Fruit fly (Drosophila melanogaster) whole organism, embryonic: ENCODE measurements around the gene Art4.

Experiments used
- B-H1 ChIP-seq: fragments of 200-800 bp; sonication (Bioruptor generic); IDR thresholded peaks from 3 replicates; pipeline ENCODE4 v1.3.6; 2022; ENCODE audit warnings: missing biosample characterization, missing genetic modification characterization
- Bteb2 ChIP-seq: fragments of 200-800 bp; sonication (Bioruptor generic); optimal IDR thresholded peaks from 2 replicates; lab custom pipeline; 2016; ENCODE audit warnings: missing biosample characterization, missing genetic modification characterization
- CG11085 ChIP-seq: fragments of 200-800 bp; sonication (Bioruptor generic); IDR thresholded peaks from 2 replicates; pipeline ENCODE4 v1.3.6; 2022; ENCODE audit warnings: missing biosample characterization, missing genetic modification characterization
- CG11695 ChIP-seq: fragments of 200-800 bp; sonication (Bioruptor generic); IDR thresholded peaks from 3 replicates; pipeline ENCODE4 v1.3.6; 2022; ENCODE audit warnings: missing biosample characterization, missing genetic modification characterization
- CG12236 ChIP-seq: fragments of 200-800 bp; sonication (Bioruptor generic); optimal IDR thresholded peaks from 2 replicates; lab custom pipeline; 2016; ENCODE audit warnings: missing biosample characterization, missing genetic modification characterization
- CG15011 ChIP-seq: fragments of 200-800 bp; sonication (Bioruptor generic); optimal IDR thresholded peaks from 3 replicates; lab custom pipeline; 2018; ENCODE audit warnings: missing biosample characterization, mild to moderate bottlenecking, missing genetic modification characterization
- CG15479 ChIP-seq: fragments of 200-800 bp; sonication (Bioruptor generic); optimal IDR thresholded peaks from 3 replicates; lab custom pipeline; 2019; ENCODE audit warnings: missing biosample characterization, mild to moderate bottlenecking, missing genetic modification characterization, moderate library complexity
- CG15696 ChIP-seq: fragments of 200-800 bp; sonication (Bioruptor generic); optimal IDR thresholded peaks from 2 replicates; lab custom pipeline; 2019; ENCODE audit warnings: missing biosample characterization, mild to moderate bottlenecking, missing genetic modification characterization, moderate library complexity
- CG1792 ChIP-seq: fragments of 200-800 bp; sonication (Bioruptor generic); optimal IDR thresholded peaks from 2 replicates; lab custom pipeline; 2016; ENCODE audit warnings: missing biosample characterization, missing genetic modification characterization
- CG18262 ChIP-seq: fragments of 200-800 bp; optimal IDR thresholded peaks from 3 replicates; lab custom pipeline; 2019; ENCODE audit warnings: missing biosample characterization, mild to moderate bottlenecking, missing genetic modification characterization, moderate library complexity
- CG2712 ChIP-seq: fragments of 200-800 bp; optimal IDR thresholded peaks from 3 replicates; lab custom pipeline; 2019; ENCODE audit warnings: missing biosample characterization, mild to moderate bottlenecking, missing genetic modification characterization, moderate library complexity
- CG30020 ChIP-seq: fragments of 200-800 bp; optimal IDR thresholded peaks from 2 replicates; lab custom pipeline; 2019; ENCODE audit warnings: missing biosample characterization, mild to moderate bottlenecking, missing genetic modification characterization, moderate library complexity
- CG32532 ChIP-seq: fragments of 200-800 bp; sonication (Bioruptor generic); IDR thresholded peaks from 2 replicates; pipeline ENCODE4 v1.3.6; 2022; ENCODE audit warnings: missing biosample characterization, missing genetic modification characterization
- CG32767 ChIP-seq: fragments of 200-800 bp; sonication (Bioruptor generic); IDR thresholded peaks from 2 replicates; pipeline ENCODE4 v1.3.6; 2022; ENCODE audit warnings: missing biosample characterization, missing genetic modification characterization
- CG3407 ChIP-seq: fragments of 200-800 bp; sonication (Bioruptor generic); optimal IDR thresholded peaks from 2 replicates; lab custom pipeline; 2018; ENCODE audit warnings: missing biosample characterization, mild to moderate bottlenecking, missing genetic modification characterization
- CG34224 ChIP-seq: fragments of 200-800 bp; sonication (Bioruptor generic); IDR thresholded peaks from 3 replicates; pipeline ENCODE4 v1.3.6; 2022; ENCODE audit warnings: missing biosample characterization, missing genetic modification characterization; ENCODE audit not compliant: partially characterized antibody
- CG4617 ChIP-seq: fragments of 200-800 bp; sonication (Bioruptor generic); optimal IDR thresholded peaks from 3 replicates; lab custom pipeline; 2016; ENCODE audit warnings: missing biosample characterization, missing genetic modification characterization, borderline replicate concordance
- CG6654 ChIP-seq: fragments of 200-800 bp; sonication (Bioruptor generic); optimal IDR thresholded peaks from 2 replicates; lab custom pipeline; 2017; ENCODE audit warnings: missing biosample characterization, mild to moderate bottlenecking, missing genetic modification characterization
- CG6689 ChIP-seq: fragments of 200-800 bp; sonication (Bioruptor generic); IDR thresholded peaks from 2 replicates; pipeline ENCODE4 v1.3.6; 2022; ENCODE audit warnings: missing biosample characterization, missing genetic modification characterization
- CG7271 ChIP-seq: fragments of 200-800 bp; sonication (Bioruptor generic); optimal IDR thresholded peaks from 2 replicates; lab custom pipeline; 2018; ENCODE audit warnings: missing biosample characterization, mild to moderate bottlenecking, missing genetic modification characterization, moderate library complexity
- Eip74EF ChIP-seq, 2 experiments: fragments of 200-800 bp in 1 of 2; fragments of >200 bp in 1 of 2; sonication (Bioruptor generic) in 1 of 2; optimal IDR thresholded peaks; 2 replicates each; lab custom pipeline; 2017 to 2019; ENCODE audit warnings: missing biosample characterization in 2 of 2, missing genetic modification characterization in 2 of 2, mild to moderate bottlenecking in 1 of 2, moderate library complexity in 1 of 2
- HLH3B ChIP-seq: fragments of 200-800 bp; sonication (Bioruptor generic); IDR thresholded peaks from 2 replicates; pipeline ENCODE4 v1.3.6; 2022; ENCODE audit warnings: missing biosample characterization, missing genetic modification characterization
- Kr ChIP-seq: fragments of 200-800 bp; sonication (Bioruptor generic); optimal IDR thresholded peaks from 2 replicates; lab custom pipeline; 2017; ENCODE audit warnings: missing biosample characterization, mild to moderate bottlenecking, missing genetic modification characterization
- Med ChIP-seq: fragments of 200-800 bp; sonication (Bioruptor generic); peaks from one replicate; lab custom pipeline; 2016; ENCODE audit warnings: missing biosample characterization, missing genetic modification characterization, mild to moderate bottlenecking, inconsistent platforms, moderate library complexity
- Neu2 ChIP-seq: fragments of 200-800 bp; sonication (Bioruptor generic); optimal IDR thresholded peaks from 3 replicates; lab custom pipeline; 2016; ENCODE audit warnings: missing biosample characterization, missing genetic modification characterization, borderline replicate concordance
- Poxn ChIP-seq: fragments of 200-800 bp; sonication (Bioruptor generic); IDR thresholded peaks from 2 replicates; pipeline ENCODE4 v1.3.6; 2022; ENCODE audit warnings: missing biosample characterization, missing genetic modification characterization
- YL-1 ChIP-seq: fragments of 200-800 bp; sonication (Bioruptor generic); optimal IDR thresholded peaks from 3 replicates; lab custom pipeline; 2017; ENCODE audit warnings: missing biosample characterization, mild to moderate bottlenecking, missing genetic modification characterization
- ara ChIP-seq: fragments of 200-800 bp; sonication (Bioruptor generic); IDR thresholded peaks from 2 replicates; pipeline ENCODE4 v1.3.6; 2022; ENCODE audit warnings: missing biosample characterization, missing genetic modification characterization
- bbx ChIP-seq: fragments of 200-800 bp; sonication (Bioruptor generic); IDR thresholded peaks from 2 replicates; pipeline ENCODE4 v1.3.6; 2022; ENCODE audit warnings: missing biosample characterization, missing genetic modification characterization; ENCODE audit not compliant: partially characterized antibody
- bigmax ChIP-seq: fragments of 200-800 bp; sonication (Bioruptor generic); optimal IDR thresholded peaks from 2 replicates; lab custom pipeline; 2018; ENCODE audit warnings: missing biosample characterization, mild to moderate bottlenecking, missing genetic modification characterization
- cg ChIP-seq: fragments of 200-800 bp; sonication (Bioruptor generic); optimal IDR thresholded peaks from 3 replicates; lab custom pipeline; 2019; ENCODE audit warnings: missing biosample characterization, mild to moderate bottlenecking, missing genetic modification characterization, moderate library complexity
- chif ChIP-seq, 2 experiments: fragments of 200-800 bp; sonication (Bioruptor generic); optimal IDR thresholded peaks; 3 replicates each; lab custom pipeline; 2016; ENCODE audit warnings: missing biosample characterization in 2 of 2, missing genetic modification characterization in 2 of 2
- chinmo ChIP-seq: fragments of 200-800 bp; sonication (Bioruptor generic); IDR thresholded peaks from 4 replicates; pipeline ENCODE4 v1.3.6; 2022; ENCODE audit warnings: missing biosample characterization, missing genetic modification characterization; ENCODE audit not compliant: partially characterized antibody
- corto ChIP-seq: fragments of 200-800 bp; sonication (Bioruptor generic); optimal IDR thresholded peaks from 2 replicates; lab custom pipeline; 2016; ENCODE audit warnings: missing biosample characterization, mild to moderate bottlenecking, missing genetic modification characterization, moderate library complexity
- disco-r ChIP-seq: fragments of 200-800 bp; sonication (Bioruptor generic); optimal IDR thresholded peaks from 2 replicates; lab custom pipeline; 2016; ENCODE audit warnings: missing biosample characterization, missing genetic modification characterization
- dm ChIP-seq: fragments of 200-800 bp; sonication (Bioruptor generic); optimal IDR thresholded peaks from 3 replicates; lab custom pipeline; 2016; ENCODE audit warnings: missing biosample characterization, missing genetic modification characterization
- fd96Cb ChIP-seq: fragments of 200-800 bp; sonication (Bioruptor generic); optimal IDR thresholded peaks from 2 replicates; lab custom pipeline; 2018; ENCODE audit warnings: missing biosample characterization, mild to moderate bottlenecking, missing genetic modification characterization, moderate library complexity
- grn ChIP-seq: fragments of 200-800 bp; sonication (Bioruptor generic); optimal IDR thresholded peaks from 3 replicates; lab custom pipeline; 2017; ENCODE audit warnings: missing biosample characterization, missing genetic modification characterization
- insv ChIP-seq, 2 experiments: fragments of 200-800 bp; sonication (Bioruptor generic); optimal IDR thresholded peaks; 3 replicates each; lab custom pipeline; 2016 to 2018; ENCODE audit warnings: missing biosample characterization in 2 of 2, missing genetic modification characterization in 2 of 2
- kah ChIP-seq: fragments of 200-800 bp; sonication (Bioruptor generic); optimal IDR thresholded peaks from 2 replicates; lab custom pipeline; 2018; ENCODE audit warnings: missing biosample characterization, mild to moderate bottlenecking, missing genetic modification characterization
- lbe ChIP-seq: fragments of 200-800 bp; sonication (Bioruptor generic); optimal IDR thresholded peaks from 2 replicates; lab custom pipeline; 2016; ENCODE audit warnings: missing biosample characterization, mild to moderate bottlenecking, missing genetic modification characterization
- lov ChIP-seq, 2 experiments: fragments of 200-800 bp in 1 of 2; fragments of >200 bp in 1 of 2; sonication (Bioruptor generic) in 1 of 2; IDR thresholded peaks in 1 of 2; optimal IDR thresholded peaks in 1 of 2; 2 replicates in 1 of 2; 3 replicates in 1 of 2; pipeline versions ENCODE4 v1.3.6 to Lab custom; 2017 to 2022; ENCODE audit warnings: missing biosample characterization in 1 of 2, missing genetic modification characterization in 1 of 2
- otp ChIP-seq: fragments of 200-800 bp; sonication (Bioruptor generic); IDR thresholded peaks from 3 replicates; pipeline ENCODE4, ENCODE4 v1.3.6; 2022; ENCODE audit warnings: missing biosample characterization, missing genetic modification characterization
- ro ChIP-seq: fragments of 200-800 bp; sonication (Bioruptor generic); IDR thresholded peaks from 2 replicates; pipeline ENCODE4 v1.3.6; 2022; ENCODE audit warnings: missing biosample characterization, missing genetic modification characterization
- sd ChIP-seq: fragments of 200-800 bp; sonication (Bioruptor generic); optimal IDR thresholded peaks from 3 replicates; lab custom pipeline; 2018; ENCODE audit warnings: missing biosample characterization, mild to moderate bottlenecking, missing genetic modification characterization, moderate library complexity
- sisA ChIP-seq: fragments of 200-800 bp; sonication (Bioruptor generic); IDR thresholded peaks from 2 replicates; pipeline ENCODE4 v1.3.6; 2022; ENCODE audit warnings: missing biosample characterization, missing genetic modification characterization
- sr ChIP-seq: fragments of 200-800 bp; sonication (Bioruptor generic); IDR thresholded peaks from 3 replicates; pipeline ENCODE4 v1.3.6; 2022; ENCODE audit warnings: missing biosample characterization, missing genetic modification characterization
- vfl ChIP-seq: fragments of 200-800 bp; sonication (Bioruptor generic); optimal IDR thresholded peaks from 2 replicates; lab custom pipeline; 2016; ENCODE audit warnings: missing biosample characterization, missing genetic modification characterization
- vvl ChIP-seq: fragments of 200-800 bp; sonication (Bioruptor generic); IDR thresholded peaks from 2 replicates; pipeline ENCODE4 v1.3.6; 2022; ENCODE audit warnings: missing biosample characterization, missing genetic modification characterization
- wdn ChIP-seq: fragments of 200-800 bp; sonication (Bioruptor generic); IDR thresholded peaks from 2 replicates; pipeline ENCODE4 v1.3.6; 2022; ENCODE audit warnings: missing biosample characterization, missing genetic modification characterization

Art4 gene

DNA sequence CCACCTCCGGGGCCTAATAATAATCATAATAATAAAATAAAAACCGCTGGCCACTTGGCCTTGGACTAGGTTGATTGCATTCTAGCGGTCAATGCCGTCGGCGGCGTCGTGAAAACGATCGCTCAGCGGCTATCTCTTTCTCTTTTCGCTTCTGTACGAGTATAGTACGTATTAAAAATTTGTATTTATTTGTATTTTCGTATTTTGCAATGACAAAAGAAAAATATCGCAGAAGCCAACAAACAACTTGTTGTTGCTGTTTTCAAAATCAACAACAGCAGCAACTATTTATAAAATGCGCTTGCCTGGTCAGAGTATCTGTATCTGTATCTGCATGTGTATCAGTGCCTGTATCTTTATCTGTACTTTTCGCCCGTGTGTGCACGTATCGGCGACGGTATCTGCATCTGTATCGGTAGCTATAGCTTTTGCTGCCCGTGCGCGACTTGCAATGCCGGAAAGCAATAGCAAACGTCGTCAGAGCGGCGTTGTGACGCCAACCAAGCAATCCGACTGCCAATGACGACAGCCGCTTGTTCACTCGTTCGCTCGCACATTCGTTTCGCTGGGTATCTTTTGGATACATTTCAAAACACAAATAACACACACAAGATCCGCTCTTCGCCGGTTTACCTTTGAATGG lies 31.1 kb downstream of the Art4 start (continued):
- TF ChIP-seq CG30020 (tag; lab: Kevin White, UChicago), result no peak
- TF ChIP-seq B-H1 (GFP tag; lab: Robert Waterston, UW), result no peak
- no peak for TF ChIP-seq chif (GFP tag; optimal IDR thresholded peaks at IDR 0.05; lab: Kevin White, UChicago)
- TF ChIP-seq CG11085 (GFP tag; lab: Robert Waterston, UW), result no peak
- no peak for TF ChIP-seq CG4617
- TF ChIP-seq corto (GFP tag; lab: Kevin White, UChicago), result peak; percentile 88
- TF ChIP-seq CG18262 (tag; lab: Kevin White, UChicago), result no peak
- TF ChIP-seq ara, result no peak
- TF ChIP-seq insv (GFP tag; optimal IDR thresholded peaks at IDR 0.05; lab: Kevin White, UChicago), result no peak
- TF ChIP-seq CG7271 (tag; lab: Kevin White, UChicago), result no peak
- no peak for TF ChIP-seq Neu2 (GFP tag; lab: Kevin White, UChicago)
- no peak for TF ChIP-seq fd96Cb (tag; lab: Kevin White, UChicago)
- peak in 1 of 2 experiments; percentile 56 for TF ChIP-seq Eip74EF (GFP tag; optimal IDR thresholded peaks at IDR 0.05; lab: Kevin White, UChicago)
- TF ChIP-seq dm (GFP tag; lab: Kevin White, UChicago), result no peak
- peak; percentile 64; the same call in 1 of the 4 replicates for TF ChIP-seq chinmo (GFP tag; lab: Robert Waterston, UW)
- no peak for TF ChIP-seq CG11695 (GFP tag; lab: Robert Waterston, UW)
- TF ChIP-seq HLH3B (GFP tag; lab: Robert Waterston, UW), result no peak
- peak; percentile 2 for TF ChIP-seq grn (GFP tag; lab: Kevin White, UChicago)
- peak; percentile 26 for TF ChIP-seq Med (GFP tag; lab: Kevin White, UChicago)
- TF ChIP-seq bigmax (GFP tag; lab: Kevin White, UChicago), result no peak
- TF ChIP-seq Bteb2 (GFP tag; lab: Kevin White, UChicago), result no peak
- TF ChIP-seq CG1792, result no peak
- no peak for TF ChIP-seq Kr (GFP tag; lab: Kevin White, UChicago)
- no peak for TF ChIP-seq sisA
- no peak for TF ChIP-seq ro (GFP tag; lab: Robert Waterston, UW)
- TF ChIP-seq lbe (GFP tag; lab: Kevin White, UChicago), result peak; percentile 59
- no peak for TF ChIP-seq CG6654 (GFP tag; lab: Kevin White, UChicago)
- no peak for TF ChIP-seq bbx (GFP tag; lab: Robert Waterston, UW)
- TF ChIP-seq YL-1, result no peak
- no peak for TF ChIP-seq CG32767 (GFP tag; lab: Robert Waterston, UW)
- TF ChIP-seq CG2712 (tag; lab: Kevin White, UChicago), result no peak
- TF ChIP-seq otp (GFP tag; lab: Robert Waterston, UW), result no peak
- no peak for TF ChIP-seq CG15696 (tag; lab: Kevin White, UChicago)
- TF ChIP-seq vvl (GFP tag; lab: Robert Waterston, UW), result 0 out of 2 replicates have a peak, but pooled peaks have one; percentile 16
- no peak for TF ChIP-seq Poxn (GFP tag; lab: Robert Waterston, UW)
- no peak for TF ChIP-seq CG15011 (GFP tag; lab: Kevin White, UChicago)
- TF ChIP-seq CG34224, result no peak
- no peak for TF ChIP-seq wdn (GFP tag; lab: Robert Waterston, UW)
- TF ChIP-seq CG12236, result no peak
- no peak for TF ChIP-seq CG32532 (GFP tag; lab: Robert Waterston, UW)
- TF ChIP-seq CG3407, result no peak
- TF ChIP-seq disco-r, result no peak
- TF ChIP-seq kah (GFP tag; lab: Kevin White, UChicago), result no peak
- TF ChIP-seq lov (optimal IDR thresholded peaks at IDR 0.05; lab: Kevin White, UChicago), result no peak
- TF ChIP-seq lov (GFP tag; IDR thresholded peaks at IDR 0.05; lab: Robert Waterston, UW), result no peak
- TF ChIP-seq cg (GFP tag; lab: Kevin White, UChicago), result peak; percentile 44
- no peak for TF ChIP-seq CG15479 (GFP tag; lab: Kevin White, UChicago)
- TF ChIP-seq vfl (GFP tag; lab: Kevin White, UChicago), result no peak
- no peak for TF ChIP-seq sr (GFP tag; lab: Robert Waterston, UW)
- peak; percentile 29 for TF ChIP-seq sd (tag; lab: Kevin White, UChicago)
- no peak for TF ChIP-seq CG6689 (GFP tag; lab: Robert Waterston, UW)
